Worm (Caenorhabditis elegans): ENCODE measurements around the gene Y6D1A.2.

Gene Y6D1A.2

DNA sequence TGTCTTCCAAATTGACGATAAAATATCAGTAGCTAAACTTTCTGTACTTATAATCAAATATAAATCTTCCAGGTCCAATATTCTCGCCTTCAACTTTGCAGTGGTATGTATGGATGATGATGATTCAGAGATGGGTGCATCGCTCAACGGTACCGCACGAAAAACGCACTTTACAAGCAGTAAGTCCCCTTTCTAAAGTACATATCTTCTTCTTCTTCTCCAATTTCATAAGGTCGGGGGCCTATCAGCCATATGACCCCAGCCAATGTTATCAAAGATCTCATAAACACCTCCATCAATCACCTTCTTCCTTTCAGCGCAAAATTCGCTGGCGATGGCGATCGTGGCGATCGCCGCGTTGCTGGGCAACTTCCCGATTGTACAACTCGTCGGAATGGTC, 23.7 kb upstream of the Y6D1A.2 start:
- TF ChIP-seq Y53G8AR.9 (GFP tag; conservative IDR thresholded peaks at IDR 0.05) (0 out of 2 replicates have a peak, but pooled peaks have one; percentile 26), egl-18 (GFP tag; IDR thresholded peaks at IDR 0.05) (no peak)

DNA sequence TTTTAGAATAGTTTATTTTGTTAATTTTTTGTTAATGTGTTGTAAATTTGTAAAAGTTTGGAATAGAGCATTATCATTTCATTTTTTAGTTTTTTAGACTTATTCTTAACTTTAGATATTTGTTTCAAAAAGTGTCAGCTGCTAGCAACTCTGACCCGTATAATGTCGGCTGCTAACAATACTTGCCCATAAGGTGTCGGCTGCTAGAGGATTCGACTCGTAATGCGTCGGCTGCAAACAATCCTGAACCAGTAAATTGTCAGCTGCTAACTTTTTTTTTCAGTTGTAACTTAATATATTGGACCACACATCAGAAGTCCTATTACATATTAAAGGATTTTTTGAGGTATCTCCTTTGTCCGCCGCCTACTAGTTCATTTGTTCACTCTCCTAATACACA, 23.0 kb upstream of the Y6D1A.2 start:
- peak; percentile 27 for TF ChIP-seq snpc-4 (GFP tag; optimal IDR thresholded peaks at IDR 0.05)
- peak in 3 of 4 experiments; percentile 37 to 78 (median 67) for TF ChIP-seq snpc-4 (tag; optimal IDR thresholded peaks at IDR 0.05)
- peak; percentile 34 for TF ChIP-seq snpc-1.1 (tag; optimal IDR thresholded peaks at IDR 0.05; ENCODE audit: insufficient read depth)
- no peak for TF ChIP-seq akir-1 (GFP tag; optimal IDR thresholded peaks at IDR 0.05)

DNA sequence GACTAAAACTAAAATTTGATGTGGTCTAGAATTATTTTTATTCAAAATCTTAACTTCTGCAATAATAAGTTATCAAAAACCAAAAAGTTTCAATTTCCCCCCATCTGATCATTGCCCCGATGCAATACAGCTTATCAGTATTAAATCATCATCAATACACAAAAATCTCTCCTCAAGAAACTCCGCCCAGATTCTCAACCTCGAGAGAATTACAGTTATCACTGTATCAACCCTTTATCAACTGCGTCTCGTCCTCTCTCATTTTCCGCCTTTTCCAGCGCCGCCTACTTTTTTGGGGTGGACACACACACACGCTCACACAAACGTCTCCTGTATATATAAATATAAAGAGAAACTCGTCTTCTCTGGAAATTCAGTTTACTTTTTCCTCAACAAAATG, 22.6 kb upstream of the Y6D1A.2 start, which contains the start of gene T27D12.1:
Gene T27D12.1 (plus strand): TSS at position 301 of the 400 bp plus-strand sequence.
- no peak for TF ChIP-seq madf-8 (GFP tag; conservative IDR thresholded peaks at IDR 0.05)
- no peak for TF ChIP-seq K12H6.12 (tag; optimal IDR thresholded peaks at IDR 0.05)
- TF ChIP-seq madf-6 (GFP tag; IDR thresholded peaks at IDR 0.05) = no peak
- TF ChIP-seq C06A6.2 (GFP tag; conservative IDR thresholded peaks at IDR 0.05) = no peak
- TF ChIP-seq Y56A3A.18 (GFP tag; IDR thresholded peaks at IDR 0.05) = no peak
- TF ChIP-seq F23B12.7 (tag; optimal IDR thresholded peaks at IDR 0.05; ENCODE audit: insufficient read depth) = no peak
- no peak for TF ChIP-seq attf-5 (GFP tag; optimal IDR thresholded peaks at IDR 0.05)
- no peak for TF ChIP-seq hlh-12 (tag; optimal IDR thresholded peaks at IDR 0.05)
- no peak for TF ChIP-seq ekl-4 (GFP tag; IDR thresholded peaks at IDR 0.05)
- TF ChIP-seq nhr-90 (tag; optimal IDR thresholded peaks at IDR 0.05) = no peak

DNA sequence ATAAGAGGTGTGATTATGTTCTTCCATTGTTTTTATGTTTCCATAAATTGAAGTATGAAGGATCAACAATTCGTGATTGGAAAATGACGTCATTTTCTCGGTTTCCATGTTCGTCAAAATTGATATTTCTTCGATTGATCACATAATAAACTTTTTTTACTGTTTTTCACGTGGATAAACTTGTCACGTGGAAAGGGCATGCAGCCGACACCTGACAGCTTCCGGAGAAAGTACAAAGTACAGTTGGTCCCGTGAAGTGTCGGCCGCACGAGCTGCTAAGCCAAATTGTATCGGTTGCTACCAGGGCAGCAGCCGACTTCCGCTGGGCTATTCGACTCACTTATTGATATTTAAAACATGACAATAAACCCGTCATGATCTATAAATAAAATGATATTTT, 21.9 kb upstream of the Y6D1A.2 start:
- TF ChIP-seq tbx-9 (tag; optimal IDR thresholded peaks at IDR 0.05; ENCODE audit: borderline replicate concordance) = no peak
- no peak for TF ChIP-seq dox-1 (GFP tag; IDR thresholded peaks at IDR 0.05)
- no peak for TF ChIP-seq lin-54 (GFP tag; optimal IDR thresholded peaks at IDR 0.05)
- peak; percentile 18 for TF ChIP-seq somi-1 (GFP tag; optimal IDR thresholded peaks at IDR 0.05)
- TF ChIP-seq snpc-4 (GFP tag; optimal IDR thresholded peaks at IDR 0.05) = no peak
- peak; percentile 23 to 87 (median 78) for TF ChIP-seq snpc-4 (tag; optimal IDR thresholded peaks at IDR 0.05)
- TF ChIP-seq lin-26 (GFP tag; IDR thresholded peaks at IDR 0.05) = 0 out of 2 replicates have a peak, but pooled peaks have one; percentile 38
- TF ChIP-seq atf-7 (tag; optimal IDR thresholded peaks at IDR 0.05) = peak; percentile 50
- no peak for TF ChIP-seq Y53F4B.3 (GFP tag; IDR thresholded peaks at IDR 0.05)
- TF ChIP-seq F57A8.1 (GFP tag; optimal IDR thresholded peaks at IDR 0.05) = no peak
- peak; percentile 61 for TF ChIP-seq ztf-26 (tag; optimal IDR thresholded peaks at IDR 0.05)

DNA sequence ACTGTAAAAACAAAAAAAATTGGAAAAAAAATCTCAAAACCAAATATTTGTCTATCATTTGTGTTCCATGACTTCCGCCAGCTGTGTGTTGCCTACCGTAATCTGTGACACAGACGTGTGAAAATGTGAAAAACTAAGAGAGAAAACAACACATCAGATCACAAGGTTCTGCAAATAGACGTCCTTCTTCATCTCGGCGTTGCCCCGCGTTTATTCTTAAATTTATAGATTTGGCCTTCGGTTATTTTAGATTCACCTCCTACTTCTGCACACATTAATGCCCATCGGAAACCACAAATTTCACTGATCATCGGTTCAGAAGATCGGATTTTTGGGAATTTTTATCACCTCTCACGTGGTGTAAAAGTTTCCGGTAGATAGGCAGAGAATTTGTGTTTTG, 19.4 kb upstream of the Y6D1A.2 start:
- TF ChIP-seq dox-1 (GFP tag; IDR thresholded peaks at IDR 0.05) = no peak
- TF ChIP-seq Y56A3A.18 (GFP tag; IDR thresholded peaks at IDR 0.05) = no peak
- TF ChIP-seq attf-6 (GFP tag; IDR thresholded peaks at IDR 0.05) = no peak
- TF ChIP-seq hsf-1 (GFP tag; IDR thresholded peaks at IDR 0.05) = no peak
- no peak for TF ChIP-seq efl-1 (GFP tag; optimal IDR thresholded peaks at IDR 0.05)
- TF ChIP-seq ama-1 (optimal IDR thresholded peaks at IDR 0.05) = no peak
- TF ChIP-seq ama-1 (GFP tag; optimal IDR thresholded peaks at IDR 0.05) = no peak
- no peak for TF ChIP-seq ceh-91 (GFP tag; IDR thresholded peaks at IDR 0.05)
- TF ChIP-seq ceh-27 (GFP tag; optimal IDR thresholded peaks at IDR 0.05) = no peak
- TF ChIP-seq ceh-40 (GFP tag; IDR thresholded peaks at IDR 0.05) = no peak
- TF ChIP-seq attf-3 (GFP tag; conservative IDR thresholded peaks at IDR 0.05) = no peak
- TF ChIP-seq sptf-2 (GFP tag; optimal IDR thresholded peaks at IDR 0.05) = no peak
